Worm (Caenorhabditis elegans) whole organism, young adult: ENCODE data around the gene F45G2.9.

ENCODE experiments used
- him-1 ChIP-seq: sonication (generic microtip); optimal IDR thresholded peaks from 2 replicates; lab custom pipeline; 2016; ENCODE audit warnings: missing genotype, missing genetic modification reagents, missing genetic modification characterization, missing compliant biosample characterization
- unc-62 ChIP-seq: fragments of 150-350 bp; optimal IDR thresholded peaks from 2 replicates; lab custom pipeline; 2014; ENCODE audit warnings: missing biosample characterization, missing genetic modification reagents, missing genetic modification characterization

DNA sequence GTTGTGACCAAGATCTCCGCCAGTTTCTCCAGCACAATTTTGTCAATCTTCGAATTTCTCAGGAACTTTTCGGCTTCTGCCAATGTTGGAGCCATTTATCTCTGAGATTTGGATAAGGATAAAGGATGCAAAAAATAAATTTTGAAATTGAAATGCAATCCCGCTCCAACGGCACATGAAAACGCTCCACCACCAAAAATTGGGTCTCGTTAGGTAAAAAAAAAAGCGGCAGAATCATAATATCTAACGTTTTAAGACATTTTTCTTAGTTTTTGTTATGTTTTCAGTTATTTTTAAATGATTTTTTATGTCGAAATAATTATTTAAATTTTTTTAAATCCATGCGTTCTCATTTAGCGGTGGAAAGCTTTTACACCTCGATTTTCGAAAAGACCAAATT is 2.3 kb downstream of the F45G2.9 start, which contains the start of gene F45G2.7:
- TF ChIP-seq him-1 = no peak
- TF ChIP-seq unc-62 (GFP tag; lab: Kevin White, UChicago) = no peak
